Fruit fly (Drosophila melanogaster) whole organism, embryonic: Measurements from ENCODE around the gene CG15330.
A peak's percentile ranks its signal among the peaks of the same experiment; 100 is the strongest.

ENCODE experiments used
- CG10209 ChIP-seq: fragments of 200-800 bp; sonication (Bioruptor generic); optimal IDR thresholded peaks from 3 replicates; lab custom pipeline; 2017; ENCODE audit warnings: missing biosample characterization, mild to moderate bottlenecking, missing genetic modification characterization, missing genetic modification reagents
- CG10274 ChIP-seq: fragments of 200-800 bp; sonication (Bioruptor generic); optimal IDR thresholded peaks from 3 replicates; lab custom pipeline; 2017; ENCODE audit warnings: missing biosample characterization, mild to moderate bottlenecking, missing genetic modification characterization
- CG10565 ChIP-seq: fragments of 200-800 bp; sonication (Bioruptor generic); optimal IDR thresholded peaks from 3 replicates; lab custom pipeline; 2016; ENCODE audit warnings: missing biosample characterization, mild to moderate bottlenecking, missing genetic modification characterization
- CG11398 ChIP-seq: fragments of 200-800 bp; sonication (Bioruptor generic); optimal IDR thresholded peaks from 2 replicates; lab custom pipeline; 2016; ENCODE audit warnings: missing biosample characterization, missing genetic modification characterization
- CG12299 ChIP-seq: fragments of 200-800 bp; sonication (Bioruptor generic); optimal IDR thresholded peaks from 2 replicates; lab custom pipeline; 2018; ENCODE audit warnings: missing biosample characterization, mild to moderate bottlenecking, missing genetic modification characterization
- CG1233 ChIP-seq: fragments of 200-800 bp; sonication (Bioruptor generic); optimal IDR thresholded peaks from 4 replicates; lab custom pipeline; 2018; ENCODE audit warnings: missing biosample characterization, mild to moderate bottlenecking, missing genetic modification characterization
- CG12744 ChIP-seq: fragments of 200-800 bp; sonication (Bioruptor generic); optimal IDR thresholded peaks from 2 replicates; lab custom pipeline; 2016; ENCODE audit warnings: missing biosample characterization, missing genetic modification characterization
- CG14667 ChIP-seq: fragments of 200-800 bp; sonication (Bioruptor generic); IDR thresholded peaks from 2 replicates; pipeline ENCODE4 v1.3.6; 2022; ENCODE audit warnings: missing biosample characterization, missing genetic modification characterization
- CG15073 ChIP-seq: fragments of 200-800 bp; sonication (Bioruptor generic); optimal IDR thresholded peaks from 2 replicates; lab custom pipeline; 2016; ENCODE audit warnings: missing biosample characterization, missing genetic modification characterization
- CG18476 ChIP-seq: fragments of 200-800 bp; sonication (Bioruptor generic); optimal IDR thresholded peaks from 2 replicates; lab custom pipeline; 2016; ENCODE audit warnings: missing biosample characterization, mild to moderate bottlenecking, missing genetic modification characterization
- CG32767 ChIP-seq: fragments of 200-800 bp; sonication (Bioruptor generic); IDR thresholded peaks from 2 replicates; pipeline ENCODE4 v1.3.6; 2022; ENCODE audit warnings: missing biosample characterization, missing genetic modification characterization
- CG4424 ChIP-seq: fragments of 200-800 bp; sonication (Bioruptor generic); optimal IDR thresholded peaks from 3 replicates; lab custom pipeline; 2016; ENCODE audit warnings: missing biosample characterization, missing genetic modification characterization
- CG4707 ChIP-seq: fragments of 200-800 bp; sonication (Bioruptor generic); optimal IDR thresholded peaks from 2 replicates; lab custom pipeline; 2018; ENCODE audit warnings: missing biosample characterization, mild to moderate bottlenecking, missing genetic modification characterization, moderate library complexity
- CG4730 ChIP-seq: fragments of 200-800 bp; sonication (Bioruptor generic); IDR thresholded peaks from 2 replicates; pipeline ENCODE4 v1.3.6; 2022; ENCODE audit warnings: missing biosample characterization, missing genetic modification characterization
- CG6765 ChIP-seq: fragments of 200-800 bp; sonication (Bioruptor generic); optimal IDR thresholded peaks from 3 replicates; lab custom pipeline; 2017; ENCODE audit warnings: missing biosample characterization, mild to moderate bottlenecking, missing genetic modification characterization
- CG9727 ChIP-seq: fragments of 200-800 bp; sonication (Bioruptor generic); optimal IDR thresholded peaks from 3 replicates; lab custom pipeline; 2017; ENCODE audit warnings: missing biosample characterization, mild to moderate bottlenecking, missing genetic modification characterization
- Chrac-16 ChIP-seq: fragments of 200-800 bp; sonication (Bioruptor generic); optimal IDR thresholded peaks from 3 replicates; lab custom pipeline; 2016; ENCODE audit warnings: missing biosample characterization, missing genetic modification characterization
- D ChIP-seq, 2 experiments: fragments of 200-800 bp in 1 of 2; fragments of >200 bp in 1 of 2; sonication (Bioruptor generic) in 1 of 2; optimal IDR thresholded peaks; 2 replicates in 1 of 2; 3 replicates in 1 of 2; lab custom pipeline; 2017; ENCODE audit warnings: mild to moderate bottlenecking in 1 of 2, missing biosample characterization in 1 of 2, missing genetic modification characterization in 1 of 2, missing genetic modification reagents in 1 of 2
- Dip2 ChIP-seq: fragments of 200-800 bp; sonication (Bioruptor generic); IDR thresholded peaks from 2 replicates; pipeline ENCODE4 v1.3.6; 2022; ENCODE audit warnings: missing biosample characterization, missing genetic modification characterization
- Gug ChIP-seq: fragments of 200-800 bp; sonication (Bioruptor generic); IDR thresholded peaks from 4 replicates; pipeline ENCODE4 v1.3.6; 2022; ENCODE audit warnings: missing biosample characterization, missing genetic modification characterization
- HLH54F ChIP-seq: fragments of 200-800 bp; sonication (Bioruptor generic); optimal IDR thresholded peaks from 3 replicates; lab custom pipeline; 2016; ENCODE audit warnings: missing biosample characterization, missing genetic modification characterization
- Hmr ChIP-seq: fragments of 200-800 bp; sonication (Bioruptor generic); optimal IDR thresholded peaks from 3 replicates; lab custom pipeline; 2017; ENCODE audit warnings: mild to moderate bottlenecking, missing biosample characterization, missing genetic modification reagents, missing genetic modification characterization
- Mes4 ChIP-seq: fragments of 200-800 bp; sonication (Bioruptor generic); optimal IDR thresholded peaks from 2 replicates; lab custom pipeline; 2016; ENCODE audit warnings: missing biosample characterization, missing genetic modification characterization
- Oaz ChIP-seq: fragments of 200-800 bp; sonication (Bioruptor generic); IDR thresholded peaks from 2 replicates; pipeline ENCODE4 v1.3.6; 2022; ENCODE audit warnings: missing biosample characterization, missing genetic modification characterization
- Poxn ChIP-seq: fragments of 200-800 bp; sonication (Bioruptor generic); IDR thresholded peaks from 2 replicates; pipeline ENCODE4 v1.3.6; 2022; ENCODE audit warnings: missing biosample characterization, missing genetic modification characterization
- Spps ChIP-seq: fragments of 200-800 bp; sonication (Bioruptor generic); optimal IDR thresholded peaks from 2 replicates; lab custom pipeline; 2018; ENCODE audit warnings: missing biosample characterization, mild to moderate bottlenecking, missing genetic modification characterization
- Taf1 ChIP-seq: fragments of 200-800 bp; sonication (Bioruptor generic); IDR thresholded peaks from 2 replicates; pipeline ENCODE4 v1.3.6; 2022; ENCODE audit warnings: missing biosample characterization, missing genetic modification characterization
- YL-1 ChIP-seq: fragments of 200-800 bp; sonication (Bioruptor generic); optimal IDR thresholded peaks from 3 replicates; lab custom pipeline; 2017; ENCODE audit warnings: missing biosample characterization, mild to moderate bottlenecking, missing genetic modification characterization
- aop ChIP-seq: fragments of 200-800 bp; sonication (Bioruptor generic); IDR thresholded peaks from 2 replicates; pipeline ENCODE4 v1.3.6; 2022; ENCODE audit warnings: missing biosample characterization, missing genetic modification characterization
- ase ChIP-seq: fragments of 200-800 bp; sonication (Bioruptor generic); IDR thresholded peaks from 3 replicates; pipeline ENCODE4 v1.3.6; 2022; ENCODE audit warnings: missing biosample characterization, missing genetic modification characterization
- bcd ChIP-seq: fragments of 200-800 bp; sonication (Bioruptor generic); optimal IDR thresholded peaks from 2 replicates; lab custom pipeline; 2017; ENCODE audit warnings: missing biosample characterization, mild to moderate bottlenecking, missing genetic modification characterization
- cad ChIP-seq: fragments of >200 bp; optimal IDR thresholded peaks from 2 replicates; lab custom pipeline; 2017; ENCODE audit warnings: missing biosample characterization, missing genetic modification characterization
- cg ChIP-seq: fragments of 200-800 bp; sonication (Bioruptor generic); optimal IDR thresholded peaks from 3 replicates; lab custom pipeline; 2019; ENCODE audit warnings: missing biosample characterization, mild to moderate bottlenecking, missing genetic modification characterization, moderate library complexity
- dan ChIP-seq: fragments of 200-800 bp; sonication (Bioruptor generic); IDR thresholded peaks from 2 replicates; pipeline ENCODE4 v1.3.6; 2022; ENCODE audit warnings: missing biosample characterization, missing genetic modification characterization
- dati ChIP-seq: fragments of 200-800 bp; sonication (Bioruptor generic); IDR thresholded peaks from 2 replicates; pipeline ENCODE4 v1.3.6; 2022; ENCODE audit warnings: missing biosample characterization, missing genetic modification characterization
- ems ChIP-seq: fragments of 200-800 bp; sonication (Bioruptor generic); optimal IDR thresholded peaks from 3 replicates; lab custom pipeline; 2016; ENCODE audit warnings: missing biosample characterization, missing genetic modification characterization
- fd64A ChIP-seq: fragments of 200-800 bp; sonication (Bioruptor generic); optimal IDR thresholded peaks from 3 replicates; lab custom pipeline; 2018; ENCODE audit warnings: missing biosample characterization, mild to moderate bottlenecking, missing genetic modification characterization
- grn ChIP-seq: fragments of 200-800 bp; sonication (Bioruptor generic); optimal IDR thresholded peaks from 3 replicates; lab custom pipeline; 2017; ENCODE audit warnings: missing biosample characterization, missing genetic modification characterization
- gt ChIP-seq: fragments of 200-800 bp; sonication (Bioruptor generic); IDR thresholded peaks from 2 replicates; pipeline ENCODE4 v1.3.6; 2022; ENCODE audit warnings: missing biosample characterization, missing genetic modification characterization
- lab ChIP-seq: fragments of 200-800 bp; sonication (Bioruptor generic); optimal IDR thresholded peaks from 3 replicates; lab custom pipeline; 2017; ENCODE audit warnings: missing biosample characterization, missing genetic modification characterization, mild to moderate bottlenecking, moderate library complexity, missing genetic modification reagents
- lov ChIP-seq, 2 experiments: fragments of 200-800 bp in 1 of 2; fragments of >200 bp in 1 of 2; sonication (Bioruptor generic) in 1 of 2; IDR thresholded peaks in 1 of 2; optimal IDR thresholded peaks in 1 of 2; 2 replicates in 1 of 2; 3 replicates in 1 of 2; pipeline versions ENCODE4 v1.3.6 to Lab custom; 2017 to 2022; ENCODE audit warnings: missing biosample characterization in 1 of 2, missing genetic modification characterization in 1 of 2
- luna ChIP-seq: fragments of 200-800 bp; sonication (Bioruptor generic); optimal IDR thresholded peaks from 2 replicates; lab custom pipeline; 2016; ENCODE audit warnings: missing biosample characterization, missing genetic modification characterization
- nmo ChIP-seq: fragments of 200-800 bp; sonication (Bioruptor generic); optimal IDR thresholded peaks from 2 replicates; lab custom pipeline; 2018; ENCODE audit warnings: missing biosample characterization, mild to moderate bottlenecking, missing genetic modification characterization, moderate library complexity
- prd ChIP-seq, 3 experiments: fragments of >200 bp in 2 of 3; fragments of 200-800 bp in 1 of 3; sonication (Bioruptor generic) in 1 of 3; optimal IDR thresholded peaks in 2 of 3; IDR thresholded peaks in 1 of 3; 2 replicates in 2 of 3; 3 replicates in 1 of 3; pipeline versions ENCODE4 v1.3.6 to Lab custom; 2017 to 2022; ENCODE audit warnings: missing biosample characterization in 1 of 3, missing genetic modification characterization in 1 of 3
- pum ChIP-seq: fragments of 200-800 bp; sonication (Bioruptor generic); optimal IDR thresholded peaks from 2 replicates; lab custom pipeline; 2016; ENCODE audit warnings: missing biosample characterization, missing genetic modification characterization
- row ChIP-seq: fragments of 200-800 bp; sonication (Bioruptor generic); IDR thresholded peaks from 3 replicates; pipeline ENCODE4 v1.3.6; 2022; ENCODE audit warnings: missing biosample characterization, missing genetic modification characterization
- sens-2 ChIP-seq: fragments of 200-800 bp; sonication (Bioruptor generic); IDR thresholded peaks from 2 replicates; pipeline ENCODE4 v1.3.6; 2022; ENCODE audit warnings: missing biosample characterization, missing genetic modification characterization
- slbo ChIP-seq: fragments of 200-800 bp; sonication (Bioruptor generic); IDR thresholded peaks from 2 replicates; pipeline ENCODE4 v1.3.6; 2022; ENCODE audit warnings: missing biosample characterization, missing genetic modification characterization
- twi ChIP-seq: fragments of 200-800 bp; optimal IDR thresholded peaks from 2 replicates; lab custom pipeline; 2019; ENCODE audit warnings: missing biosample characterization, mild to moderate bottlenecking, missing genetic modification characterization, moderate library complexity

Gene CG15330

DNA sequence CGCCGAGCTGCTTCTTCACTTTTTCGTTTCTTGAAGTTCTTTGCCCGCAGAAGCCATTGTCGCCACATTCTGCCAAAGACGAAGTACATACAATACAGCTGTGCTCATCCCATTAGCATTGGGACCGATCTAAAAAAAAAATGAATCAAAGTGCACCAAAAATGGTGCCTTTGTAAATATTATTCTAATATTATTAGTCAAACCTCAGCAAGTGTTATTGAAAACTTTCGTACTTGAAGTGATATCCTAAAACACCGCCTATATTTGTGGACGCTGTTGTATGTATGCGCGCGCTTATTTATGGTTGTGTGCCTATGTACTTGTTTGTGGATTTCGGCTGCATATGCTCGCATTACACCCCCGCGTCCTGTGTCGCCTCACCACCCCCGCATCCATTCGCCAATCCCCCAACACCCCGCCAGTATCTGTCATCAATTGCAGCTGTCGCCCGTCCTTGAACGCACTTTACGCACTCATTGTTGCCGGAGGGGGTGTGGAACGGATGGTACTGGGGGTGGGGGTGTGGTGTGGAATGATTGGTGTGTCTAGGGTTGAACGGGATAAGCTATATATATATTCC is 16.6 kb downstream of the CG15330 start (continued):
- TF ChIP-seq CG6765 (GFP tag; lab: Kevin White, UChicago) (peak; percentile 50), CG14667 (GFP tag; lab: Robert Waterston, UW) (peak; percentile 76), ase (GFP tag; lab: Robert Waterston, UW) (peak; percentile 86), CG4730 (peak; percentile 83), Gug (peak; percentile 85), CG12744 (GFP tag; lab: Kevin White, UChicago) (peak; percentile 21), dati (GFP tag; lab: Robert Waterston, UW) (peak; percentile 69; the same call in 1 of the 2 replicates), nmo (GFP tag; lab: Kevin White, UChicago) (peak; percentile 93), D (optimal IDR thresholded peaks at IDR 0.05; lab: Kevin White, UChicago) (no peak), D (GFP tag; optimal IDR thresholded peaks at IDR 0.05; lab: Kevin White, UChicago) (peak; percentile 87), YL-1 (GFP tag; lab: Kevin White, UChicago) (peak; percentile 28), prd (optimal IDR thresholded peaks at IDR 0.05; lab: Kevin White, UChicago) (no peak), prd (GFP tag; IDR thresholded peaks at IDR 0.05; lab: Robert Waterston, UW) (peak; percentile 93), Poxn (GFP tag; lab: Robert Waterston, UW) (no peak), Oaz (GFP tag; lab: Robert Waterston, UW) (peak; percentile 71), CG9727 (peak; percentile 86), row (GFP tag; lab: Robert Waterston, UW) (peak; percentile 93), Mes4 (peak; percentile 55), sens-2 (peak; percentile 79), twi (peak; percentile 32), CG1233 (peak; percentile 80), CG10209 (peak; percentile 85), CG11398 (GFP tag; lab: Kevin White, UChicago) (peak; percentile 21), Hmr (peak; percentile 87), CG10565 (GFP tag; lab: Kevin White, UChicago) (peak; percentile 11), gt (GFP tag; lab: Robert Waterston, UW) (peak; percentile 58), CG32767 (peak; percentile 77), lov (optimal IDR thresholded peaks at IDR 0.05; lab: Kevin White, UChicago) (no peak), lov (GFP tag; IDR thresholded peaks at IDR 0.05; lab: Robert Waterston, UW) (peak; percentile 92), cg (GFP tag; lab: Kevin White, UChicago) (no peak), CG18476 (GFP tag; lab: Kevin White, UChicago) (peak; percentile 81), CG15073 (peak; percentile 21), HLH54F (GFP tag; lab: Kevin White, UChicago) (peak; percentile 63), CG4707 (GFP tag; lab: Kevin White, UChicago) (peak; percentile 77), CG10274 (GFP tag; lab: Kevin White, UChicago) (peak; percentile 55), dan (GFP tag; lab: Robert Waterston, UW) (peak; percentile 70), Taf1 (GFP tag; lab: Robert Waterston, UW) (peak; percentile 27; the same call in 1 of the 2 replicates), grn (GFP tag; lab: Kevin White, UChicago) (peak; percentile 1), Dip2 (GFP tag; lab: Robert Waterston, UW) (no peak), lab (GFP tag; lab: Kevin White, UChicago) (peak; percentile 94), slbo (peak; percentile 80), Chrac-16 (peak; percentile 85), luna (GFP tag; lab: Kevin White, UChicago) (no peak), aop (GFP tag; lab: Robert Waterston, UW) (0 out of 2 replicates have a peak, but pooled peaks have one; percentile 40), fd64A (peak; percentile 83), cad (no peak), Spps (tag; lab: Kevin White, UChicago) (peak; percentile 73), CG12299 (peak; percentile 75), CG4424 (GFP tag; lab: Kevin White, UChicago) (peak; percentile 85), ems (GFP tag; lab: Kevin White, UChicago) (peak; percentile 64), pum (GFP tag; lab: Kevin White, UChicago) (peak; percentile 59), bcd (peak; percentile 87)
